Fruit fly (Drosophila melanogaster) whole organism, pupa: ENCODE measurements around the gene Jhbp13.

Experiments
- CG15710 ChIP-seq: fragments of 200-800 bp; sonication (Bioruptor generic); optimal IDR thresholded peaks from 2 replicates; lab custom pipeline; 2018; ENCODE audit warnings: missing biosample characterization, mild to moderate bottlenecking, missing genetic modification characterization, moderate library complexity
- CG32121 ChIP-seq: fragments of 200-800 bp; sonication (Bioruptor generic); IDR thresholded peaks from 2 replicates; pipeline ENCODE4 v1.3.6; 2022; ENCODE audit warnings: missing biosample characterization, missing genetic modification characterization
- CG34367 ChIP-seq: fragments of 200-800 bp; sonication (Bioruptor generic); optimal IDR thresholded peaks from 2 replicates; lab custom pipeline; 2018; ENCODE audit warnings: missing biosample characterization, mild to moderate bottlenecking, missing genetic modification characterization
- CG4496 ChIP-seq: fragments of 200-800 bp; sonication (Bioruptor generic); IDR thresholded peaks from 3 replicates; pipeline ENCODE4 v1.3.6; 2022; ENCODE audit warnings: missing biosample characterization, missing genetic modification characterization
- CG8159 ChIP-seq: fragments of 200-800 bp; sonication (Bioruptor generic); optimal IDR thresholded peaks from 3 replicates; lab custom pipeline; 2018; ENCODE audit warnings: missing biosample characterization, mild to moderate bottlenecking, missing genetic modification characterization, moderate library complexity
- D1 ChIP-seq: fragments of 200-800 bp; sonication (Bioruptor generic); optimal IDR thresholded peaks from 2 replicates; lab custom pipeline; 2018; ENCODE audit warnings: missing biosample characterization, mild to moderate bottlenecking, missing genetic modification characterization, moderate library complexity
- EcR ChIP-seq: fragments of 200-800 bp; sonication (Bioruptor generic); optimal IDR thresholded peaks from 3 replicates; lab custom pipeline; 2019; ENCODE audit warnings: missing biosample characterization, missing genetic modification characterization, mild to moderate bottlenecking, moderate library complexity, missing genetic modification reagents
- Ets98B ChIP-seq: fragments of 200-800 bp; sonication (Bioruptor generic); IDR thresholded peaks from 2 replicates; pipeline ENCODE4 v1.3.6; 2022; ENCODE audit warnings: missing biosample characterization, missing genetic modification characterization
- Pif1A ChIP-seq: fragments of 200-800 bp; sonication (Bioruptor generic); optimal IDR thresholded peaks from 3 replicates; lab custom pipeline; 2016; ENCODE audit warnings: missing biosample characterization, missing genetic modification characterization
- Pif1B ChIP-seq: fragments of 200-800 bp; sonication (Bioruptor generic); optimal IDR thresholded peaks from 3 replicates; lab custom pipeline; 2016; ENCODE audit warnings: missing biosample characterization, missing genetic modification characterization
- Snoo ChIP-seq: fragments of 200-800 bp; sonication (Bioruptor generic); optimal IDR thresholded peaks from 3 replicates; lab custom pipeline; 2017; ENCODE audit warnings: missing biosample characterization, mild to moderate bottlenecking, missing genetic modification characterization, inconsistent platforms
- gl ChIP-seq: fragments of 200-800 bp; sonication (Bioruptor generic); optimal IDR thresholded peaks from 2 replicates; lab custom pipeline; 2018; ENCODE audit warnings: missing biosample characterization, mild to moderate bottlenecking, missing genetic modification characterization
- rn ChIP-seq: fragments of 200-800 bp; sonication (Bioruptor generic); IDR thresholded peaks from 2 replicates; pipeline ENCODE4 v1.3.6; 2022; ENCODE audit warnings: missing biosample characterization, missing genetic modification characterization

- TF ChIP-seq CG8159 (tag; lab: Kevin White, UChicago) (no peak), Snoo (no peak), EcR (GFP tag; lab: Kevin White, UChicago) (peak; percentile 22), Pif1B (GFP tag; lab: Kevin White, UChicago) (no peak), gl (no peak), CG32121 (no peak), rn (GFP tag; lab: Robert Waterston, UW) (no peak), CG4496 (GFP tag; lab: Robert Waterston, UW) (no peak), D1 (no peak), CG15710 (tag; lab: Kevin White, UChicago) (no peak), CG34367 (tag; lab: Kevin White, UChicago) (no peak), Ets98B (GFP tag; lab: Robert Waterston, UW) (no peak), Pif1A (no peak)
These were observed 20.3 kb upstream of the Jhbp13 start, which contains the start of the genes CG9426 and mRF1 for dm6 chr2L:13219281-13220092.
